7 worm cellular contexts compared by ENCODE assay signal in the genomic region with DNA sequence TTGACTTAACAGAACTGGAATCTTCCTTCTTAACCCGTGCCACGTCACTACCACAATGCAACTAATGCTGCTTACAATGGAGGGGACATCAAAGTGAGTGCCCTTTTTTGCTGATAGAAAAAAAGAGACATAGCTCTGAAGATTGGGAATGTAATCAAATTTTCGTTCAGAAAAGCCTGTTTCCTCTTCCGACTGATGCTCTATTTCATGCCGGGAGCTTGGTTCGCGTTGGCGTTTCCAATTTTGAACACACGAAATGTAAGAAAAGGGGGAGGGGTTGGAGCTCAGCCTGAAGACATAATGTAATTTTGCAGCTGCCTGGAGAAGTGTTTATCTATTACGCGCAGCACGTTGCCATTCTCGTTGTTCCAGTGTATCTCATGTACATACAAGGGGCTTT.
TF ChIP-seq lines count a peak whose summit lies in the region.

No protein-coding gene starts in this region.

TF ChIP-seq in whole organism, L1 larva, 84 proteins besides CTCF, POLR2A, EP300 and RAD21 (continues in another document):
- TF ChIP-seq jun-1 (tag; optimal IDR thresholded peaks at IDR 0.05; lab: Kevin White, UChicago) (no peak), dsc-1 (tag; optimal IDR thresholded peaks at IDR 0.05; lab: Kevin White, UChicago) (no peak), ceh-8 (GFP tag; optimal IDR thresholded peaks at IDR 0.05; lab: Kevin White, UChicago) (no peak), nhr-77 (tag; optimal IDR thresholded peaks at IDR 0.05; lab: Kevin White, UChicago) (no peak), egl-13 (tag; optimal IDR thresholded peaks at IDR 0.05; lab: Kevin White, UChicago) (no peak), lin-14 (GFP tag; optimal IDR thresholded peaks at IDR 0.05; lab: Kevin White, UChicago) (peak; percentile 64), aly-2 (tag; optimal IDR thresholded peaks at IDR 0.05; lab: Kevin White, UChicago) (no peak), skn-1 (tag; optimal IDR thresholded peaks at IDR 0.05; lab: Kevin White, UChicago) (no peak), fkh-10 (GFP tag; optimal IDR thresholded peaks at IDR 0.05; lab: Kevin White, UChicago) (peak; percentile 87), tlp-1 (tag; optimal IDR thresholded peaks at IDR 0.05; lab: Kevin White, UChicago) (no peak), ces-1 (GFP tag; optimal IDR thresholded peaks at IDR 0.05; lab: Kevin White, UChicago) (peak; percentile 60), tbx-2 (tag; optimal IDR thresholded peaks at IDR 0.05; lab: Kevin White, UChicago) (no peak)

TF ChIP-seq in whole organism, L2 larva, 48 proteins besides CTCF, POLR2A, EP300 and RAD21:
- peak; percentile 24 for TF ChIP-seq sem-4 (tag; optimal IDR thresholded peaks at IDR 0.05; lab: Kevin White, UChicago)
- TF ChIP-seq sma-9 (GFP tag; optimal IDR thresholded peaks at IDR 0.05; lab: Kevin White, UChicago): peak; percentile 43
- no peak for TF ChIP-seq sma-9 (tag; optimal IDR thresholded peaks at IDR 0.05; lab: Kevin White, UChicago)
- TF ChIP-seq snpc-4 (tag; optimal IDR thresholded peaks at IDR 0.05; lab: Kevin White, UChicago): no peak

TF ChIP-seq in whole organism, L3 larva, 47 proteins besides CTCF, POLR2A, EP300 and RAD21:
- TF ChIP-seq fkh-10 (GFP tag; optimal IDR thresholded peaks at IDR 0.05; lab: Kevin White, UChicago) (peak; percentile 70), mml-1 (tag; optimal IDR thresholded peaks at IDR 0.05; lab: Kevin White, UChicago) (no peak)
TF ChIP-seq in whole organism, L3 larva: peak in this region for 1.

TF ChIP-seq in whole organism, L4 larva, 104 proteins besides CTCF, POLR2A, EP300 and RAD21:
- peak; percentile 19 for TF ChIP-seq F37D6.2 (tag; optimal IDR thresholded peaks at IDR 0.05; lab: Kevin White, UChicago)
- TF ChIP-seq fkh-10 (GFP tag; optimal IDR thresholded peaks at IDR 0.05; lab: Kevin White, UChicago): peak; percentile 83
- TF ChIP-seq Y75B8A.6 (GFP tag; IDR thresholded peaks at IDR 0.05; lab: Robert Waterston, UW): no peak
- TF ChIP-seq mes-2 (tag; optimal IDR thresholded peaks at IDR 0.05; lab: Kevin White, UChicago; ENCODE audit: poor library complexity, severe bottlenecking): peak; percentile 1
- TF ChIP-seq ZK337.2 (GFP tag; IDR thresholded peaks at IDR 0.05; lab: Robert Waterston, UW): no peak
- TF ChIP-seq lsy-2 (tag; optimal IDR thresholded peaks at IDR 0.05; lab: Kevin White, UChicago): peak in 1 of 2 experiments; percentile 48
- no peak for TF ChIP-seq ceh-44 (GFP tag; IDR thresholded peaks at IDR 0.05; lab: Robert Waterston, UW)
- peak; percentile 50; the same call in 1 of the 2 replicates for TF ChIP-seq ctbp-1 (GFP tag; IDR thresholded peaks at IDR 0.05; lab: Robert Waterston, UW)
- TF ChIP-seq tag-97 (GFP tag; IDR thresholded peaks at IDR 0.05; lab: Robert Waterston, UW): 0 out of 2 replicates have a peak, but pooled peaks have one; percentile 55
- TF ChIP-seq T26A8.4 (GFP tag; IDR thresholded peaks at IDR 0.05; lab: Robert Waterston, UW): 0 out of 2 replicates have a peak, but pooled peaks have one; percentile 31
- peak; percentile 93 for TF ChIP-seq ces-1 (GFP tag; optimal IDR thresholded peaks at IDR 0.05; lab: Kevin White, UChicago)

TF ChIP-seq in whole organism, late embryonic, 69 proteins besides CTCF, POLR2A, EP300 and RAD21:
- TF ChIP-seq lim-6 (tag; optimal IDR thresholded peaks at IDR 0.05; lab: Kevin White, UChicago) (no peak), unc-42 (tag; optimal IDR thresholded peaks at IDR 0.05; lab: Kevin White, UChicago) (peak; percentile 94)
TF ChIP-seq in whole organism, late embryonic: peak in this region for 1.

TF ChIP-seq in whole organism, mixed stage, embryonic, 35 proteins besides CTCF, POLR2A, EP300 and RAD21:
- no peak for TF ChIP-seq nhr-28 (tag; optimal IDR thresholded peaks at IDR 0.05; lab: Kevin White, UChicago)
- no peak for TF ChIP-seq mab-5 (tag; optimal IDR thresholded peaks at IDR 0.05; lab: Kevin White, UChicago)
- TF ChIP-seq ces-1 (GFP tag; optimal IDR thresholded peaks at IDR 0.05; lab: Kevin White, UChicago): peak; percentile 89

TF ChIP-seq in whole organism, young adult, 124 proteins besides CTCF, POLR2A, EP300 and RAD21:
- 0 out of 2 replicates have a peak, but pooled peaks have one; percentile 25 for TF ChIP-seq K11D2.4 (GFP tag; IDR thresholded peaks at IDR 0.05; lab: Robert Waterston, UW)
- TF ChIP-seq lin-40 (tag; optimal IDR thresholded peaks at IDR 0.05; lab: Kevin White, UChicago): no peak
